Worm (Caenorhabditis elegans): Measurements from ENCODE around the gene srg-23.
"Not testable (repeated sequence)": the region's sequence is repeated elsewhere in the genome, so short reads cannot be mapped to it uniquely, and the experiment has no call there.

srg-23 gene

ce11 chrII:3096060-3096459, at the start of gene srg-23:
srg-23 (minus strand) TSS chrII:3096160.
- TF ChIP-seq Y48G9A.11 (GFP tag; IDR thresholded peaks at IDR 0.05), result no peak
- no peak for TF ChIP-seq dmd-6 (GFP tag; IDR thresholded peaks at IDR 0.05)
- TF ChIP-seq cey-2 (tag; optimal IDR thresholded peaks at IDR 0.05; ENCODE audit: borderline replicate concordance, insufficient read depth), result no peak
- no peak for TF ChIP-seq gei-8 (GFP tag; optimal IDR thresholded peaks at IDR 0.05)
- no peak for TF ChIP-seq mes-2 (tag; optimal IDR thresholded peaks at IDR 0.05; ENCODE audit: poor library complexity, severe bottlenecking)
- no peak for TF ChIP-seq mdt-29 (GFP tag; IDR thresholded peaks at IDR 0.05)
- TF ChIP-seq T20F7.1 (GFP tag; optimal IDR thresholded peaks at IDR 0.05), result no peak
- TF ChIP-seq dpl-1 (GFP tag; optimal IDR thresholded peaks at IDR 0.05), result no peak
- TF ChIP-seq ceh-32 (tag; optimal IDR thresholded peaks at IDR 0.05; ENCODE audit: poor library complexity), result no peak
- TF ChIP-seq hmg-1.1 (GFP tag; IDR thresholded peaks at IDR 0.05), result no peak
- no peak for TF ChIP-seq aha-1 (tag)
- TF ChIP-seq D1046.2 (GFP tag; IDR thresholded peaks at IDR 0.05), result no peak
- no peak for TF ChIP-seq nhr-102 (tag; optimal IDR thresholded peaks at IDR 0.05)
- TF ChIP-seq dmd-8 (GFP tag; IDR thresholded peaks at IDR 0.05), result no peak

ce11 chrII:3144552-3144951, 48.6 kb upstream of the srg-23 start, which contains the start of gene sri-43:
sri-43 (minus strand) TSS chrII:3144652.
- TF ChIP-seq ceh-62, nhr-48, nhr-10 (tag; optimal IDR thresholded peaks at IDR 0.05): not testable (repeated sequence)

ce11 chrII:3142855-3143254, 46.9 kb upstream of the srg-23 start, which contains the start of gene sri-42:
sri-42 (minus strand) TSS chrII:3142955.
- TF ChIP-seq jun-1, nhr-77, nhr-6 (tag; optimal IDR thresholded peaks at IDR 0.05): not testable (repeated sequence)

- TF ChIP-seq unc-130 (GFP tag; optimal IDR thresholded peaks at IDR 0.05) (no peak), dve-1 (tag; optimal IDR thresholded peaks at IDR 0.05; ENCODE audit: insufficient read depth) (no peak), lin-15B (tag; optimal IDR thresholded peaks at IDR 0.05) (no peak), D1046.2 (GFP tag; IDR thresholded peaks at IDR 0.05) (no peak), ces-1 (GFP tag; optimal IDR thresholded peaks at IDR 0.05) (no peak), dmd-8 (GFP tag; IDR thresholded peaks at IDR 0.05) (no peak), R02D3.7 (tag; optimal IDR thresholded peaks at IDR 0.05) (no peak), ztf-11 (tag; optimal IDR thresholded peaks at IDR 0.05) (no peak), F49E8.2 (tag; optimal IDR thresholded peaks at IDR 0.05; ENCODE audit: borderline replicate concordance) (no peak), hmg-1.1 (GFP tag; IDR thresholded peaks at IDR 0.05) (no peak), nhr-11 (tag; optimal IDR thresholded peaks at IDR 0.05) (no peak), madf-5 (GFP tag; IDR thresholded peaks at IDR 0.05) (no peak), nhr-41 (GFP tag; IDR thresholded peaks at IDR 0.05) (no peak)
These were observed 41.8 kb upstream of the srg-23 start, which contains the start of gene sri-54 for ce11 chrII:3137804-3138203. sri-54 (minus strand) TSS chrII:3137904.

- TF ChIP-seq unc-39 (tag; optimal IDR thresholded peaks at IDR 0.05), result no peak
- TF ChIP-seq hif-1 (tag; optimal IDR thresholded peaks at IDR 0.05), result no peak
- no peak for TF ChIP-seq Y75B8A.6 (GFP tag; IDR thresholded peaks at IDR 0.05)
- no peak for TF ChIP-seq nhr-237 (tag; optimal IDR thresholded peaks at IDR 0.05)
- TF ChIP-seq F10B5.3 (tag; optimal IDR thresholded peaks at IDR 0.05), result no peak
- TF ChIP-seq spr-1 (tag; optimal IDR thresholded peaks at IDR 0.05), result no peak
- TF ChIP-seq fos-1 (tag; optimal IDR thresholded peaks at IDR 0.05), result no peak
- no peak for TF ChIP-seq egl-27 (tag; optimal IDR thresholded peaks at IDR 0.05)
- no peak for TF ChIP-seq mxl-3 (GFP tag; optimal IDR thresholded peaks at IDR 0.05)
- no peak for TF ChIP-seq dmd-6 (GFP tag; IDR thresholded peaks at IDR 0.05)
These were observed 39.3 kb upstream of the srg-23 start for ce11 chrII:3135293-3135692.
